Fruit fly (Drosophila melanogaster) whole organism, prepupa: Measurements from ENCODE around the gene CG33791.
A peak's percentile ranks its signal among the peaks of the same experiment; 100 is the strongest.

Experiments
- CG10631 ChIP-seq: fragments of 200-800 bp; sonication (Bioruptor generic); optimal IDR thresholded peaks from 2 replicates; lab custom pipeline; 2016; ENCODE audit warnings: missing biosample characterization, missing genetic modification characterization
- CG11762 ChIP-seq: fragments of 200-800 bp; sonication (Bioruptor generic); optimal IDR thresholded peaks from 3 replicates; lab custom pipeline; 2016; ENCODE audit warnings: missing biosample characterization, missing genetic modification characterization; ENCODE audit not compliant: insufficient read depth
- CG11902 ChIP-seq: fragments of 200-800 bp; sonication (Bioruptor generic); optimal IDR thresholded peaks from 3 replicates; lab custom pipeline; 2016; ENCODE audit warnings: missing biosample characterization, missing genetic modification characterization
- CG15336 ChIP-seq: fragments of 200-800 bp; sonication (Bioruptor generic); IDR thresholded peaks from 2 replicates; pipeline ENCODE4 v1.3.6; 2022; ENCODE audit warnings: missing biosample characterization, missing genetic modification characterization
- CG1621 ChIP-seq: fragments of 200-800 bp; sonication (Bioruptor generic); optimal IDR thresholded peaks from 3 replicates; lab custom pipeline; 2018; ENCODE audit warnings: missing biosample characterization, mild to moderate bottlenecking, missing genetic modification characterization
- CG32006 ChIP-seq: fragments of 200-800 bp; sonication (Bioruptor generic); optimal IDR thresholded peaks from 3 replicates; lab custom pipeline; 2017; ENCODE audit warnings: missing biosample characterization, mild to moderate bottlenecking, missing genetic modification characterization
- CG3919 ChIP-seq: fragments of 200-800 bp; sonication (Bioruptor generic); optimal IDR thresholded peaks from 3 replicates; lab custom pipeline; 2016; ENCODE audit warnings: missing biosample characterization, missing genetic modification characterization
- CG6163 ChIP-seq: fragments of 200-800 bp; sonication (Bioruptor generic); IDR thresholded peaks from 3 replicates; pipeline ENCODE4 v1.3.6; 2022; ENCODE audit warnings: missing biosample characterization, missing genetic modification characterization
- CG6276 ChIP-seq: fragments of 200-800 bp; sonication (Bioruptor generic); optimal IDR thresholded peaks from 2 replicates; lab custom pipeline; 2017; ENCODE audit warnings: missing biosample characterization, mild to moderate bottlenecking, missing genetic modification characterization
- CG6792 ChIP-seq: fragments of 200-800 bp; sonication (Bioruptor generic); optimal IDR thresholded peaks from 3 replicates; lab custom pipeline; 2016; ENCODE audit warnings: missing biosample characterization, missing genetic modification characterization
- CG7368 ChIP-seq: fragments of 200-800 bp; sonication (Bioruptor generic); optimal IDR thresholded peaks from 3 replicates; lab custom pipeline; 2016; ENCODE audit warnings: missing biosample characterization, missing genetic modification characterization
- CG8119 ChIP-seq: fragments of 200-800 bp; sonication (Bioruptor generic); IDR thresholded peaks from 3 replicates; pipeline ENCODE4 v1.3.6; 2022; ENCODE audit warnings: missing biosample characterization, missing genetic modification characterization
- CG8319 ChIP-seq: fragments of 200-800 bp; sonication (Bioruptor generic); optimal IDR thresholded peaks from 3 replicates; lab custom pipeline; 2016; ENCODE audit warnings: missing biosample characterization, missing genetic modification characterization
- CG8632 ChIP-seq: fragments of 200-800 bp; sonication (Bioruptor generic); optimal IDR thresholded peaks from 3 replicates; lab custom pipeline; 2016; ENCODE audit warnings: missing biosample characterization, missing genetic modification characterization
- Ets21C ChIP-seq: fragments of 200-800 bp; sonication (Bioruptor generic); optimal IDR thresholded peaks from 3 replicates; lab custom pipeline; 2016; ENCODE audit warnings: missing biosample characterization, missing genetic modification characterization
- Ets96B ChIP-seq: fragments of 200-800 bp; optimal IDR thresholded peaks from 2 replicates; lab custom pipeline; 2019; ENCODE audit warnings: missing biosample characterization, mild to moderate bottlenecking, missing genetic modification characterization, moderate library complexity
- Gug ChIP-seq: fragments of 200-800 bp; sonication (Bioruptor generic); IDR thresholded peaks from 2 replicates; pipeline ENCODE4 v1.3.6; 2022; ENCODE audit warnings: missing biosample characterization, missing genetic modification characterization
- Hr38 ChIP-seq: sonication (Bioruptor generic); optimal IDR thresholded peaks from 2 replicates; lab custom pipeline; 2016; ENCODE audit warnings: missing biosample characterization, missing genetic modification characterization
- Hr39 ChIP-seq: fragments of 200-800 bp; sonication (Bioruptor generic); optimal IDR thresholded peaks from 2 replicates; lab custom pipeline; 2016; ENCODE audit warnings: missing biosample characterization, missing genetic modification characterization
- Hr4 ChIP-seq: fragments of 200-800 bp; sonication (Bioruptor generic); optimal IDR thresholded peaks from 3 replicates; lab custom pipeline; 2016; ENCODE audit warnings: missing biosample characterization, missing genetic modification characterization
- Met ChIP-seq: fragments of 200-800 bp; sonication (Bioruptor generic); optimal IDR thresholded peaks from 3 replicates; lab custom pipeline; 2016; ENCODE audit warnings: missing biosample characterization, missing genetic modification characterization
- OdsH ChIP-seq: fragments of 200-800 bp; sonication (Bioruptor generic); optimal IDR thresholded peaks from 3 replicates; lab custom pipeline; 2016; ENCODE audit warnings: missing biosample characterization, missing genetic modification characterization
- Smox ChIP-seq: fragments of 200-800 bp; sonication (Bioruptor generic); optimal IDR thresholded peaks from 3 replicates; lab custom pipeline; 2016; ENCODE audit warnings: missing biosample characterization, missing genetic modification characterization
- Sox102F ChIP-seq: fragments of 200-800 bp; sonication (Bioruptor generic); optimal IDR thresholded peaks from 2 replicates; lab custom pipeline; 2016; ENCODE audit warnings: missing biosample characterization, mild to moderate bottlenecking, missing genetic modification characterization
- Sox14 ChIP-seq: fragments of 200-800 bp; sonication (Bioruptor generic); optimal IDR thresholded peaks from 3 replicates; lab custom pipeline; 2016; ENCODE audit warnings: missing biosample characterization, missing genetic modification characterization
- Sox15 ChIP-seq: fragments of 200-800 bp; sonication (Bioruptor generic); optimal IDR thresholded peaks from 3 replicates; lab custom pipeline; 2016; ENCODE audit warnings: missing biosample characterization, missing genetic modification characterization
- achi ChIP-seq: fragments of 200-800 bp; sonication (Bioruptor generic); optimal IDR thresholded peaks from 3 replicates; lab custom pipeline; 2016; ENCODE audit warnings: missing biosample characterization, missing genetic modification characterization
- acj6 ChIP-seq: fragments of 200-800 bp; sonication (Bioruptor generic); optimal IDR thresholded peaks from 3 replicates; lab custom pipeline; 2016; ENCODE audit warnings: missing biosample characterization, missing genetic modification characterization
- cyc ChIP-seq: fragments of 200-800 bp; sonication (Bioruptor generic); optimal IDR thresholded peaks from 3 replicates; lab custom pipeline; 2016; ENCODE audit warnings: missing biosample characterization, missing genetic modification characterization
- dac ChIP-seq: fragments of 200-800 bp; sonication (Bioruptor generic); optimal IDR thresholded peaks from 2 replicates; lab custom pipeline; 2017; ENCODE audit warnings: missing biosample characterization, mild to moderate bottlenecking, missing genetic modification characterization
- dsx ChIP-seq: fragments of 200-800 bp; optimal IDR thresholded peaks from 3 replicates; lab custom pipeline; 2019; ENCODE audit warnings: missing biosample characterization, mild to moderate bottlenecking, missing genetic modification characterization, moderate library complexity; ENCODE audit not compliant: poor library complexity, severe bottlenecking
- eg ChIP-seq: fragments of 200-800 bp; sonication (Bioruptor generic); IDR thresholded peaks from 3 replicates; pipeline ENCODE4 v1.3.6; 2022; ENCODE audit warnings: missing biosample characterization, missing genetic modification characterization
- fkh ChIP-seq: fragments of 200-800 bp; sonication (Bioruptor generic); optimal IDR thresholded peaks from 3 replicates; lab custom pipeline; 2017; ENCODE audit warnings: missing biosample characterization, mild to moderate bottlenecking, missing genetic modification characterization, moderate library complexity
- net ChIP-seq: fragments of 200-800 bp; sonication (Bioruptor generic); optimal IDR thresholded peaks from 3 replicates; lab custom pipeline; 2016; ENCODE audit warnings: missing biosample characterization, missing genetic modification characterization
- salr ChIP-seq, 2 experiments: fragments of 200-800 bp; sonication (Bioruptor generic); optimal IDR thresholded peaks; 3 replicates each; lab custom pipeline; 2016 to 2018; ENCODE audit warnings: missing biosample characterization in 2 of 2, missing genetic modification characterization in 2 of 2, mild to moderate bottlenecking in 1 of 2
- spab ChIP-seq: fragments of 200-800 bp; sonication (Bioruptor generic); optimal IDR thresholded peaks from 2 replicates; lab custom pipeline; 2017; ENCODE audit warnings: missing biosample characterization, mild to moderate bottlenecking, missing genetic modification characterization, missing genetic modification reagents
- ss ChIP-seq, 2 experiments: fragments of 200-800 bp; sonication (Bioruptor generic); optimal IDR thresholded peaks; 2 replicates in 1 of 2; 3 replicates in 1 of 2; lab custom pipeline; 2017 to 2018; ENCODE audit warnings: mild to moderate bottlenecking in 2 of 2, missing biosample characterization in 2 of 2, missing genetic modification characterization in 2 of 2, moderate library complexity in 1 of 2
- svp ChIP-seq: fragments of 200-800 bp; sonication (Bioruptor generic); peaks from one replicate; lab custom pipeline; 2016; ENCODE audit warnings: missing biosample characterization, missing genetic modification characterization

The CG33791 gene

DNA sequence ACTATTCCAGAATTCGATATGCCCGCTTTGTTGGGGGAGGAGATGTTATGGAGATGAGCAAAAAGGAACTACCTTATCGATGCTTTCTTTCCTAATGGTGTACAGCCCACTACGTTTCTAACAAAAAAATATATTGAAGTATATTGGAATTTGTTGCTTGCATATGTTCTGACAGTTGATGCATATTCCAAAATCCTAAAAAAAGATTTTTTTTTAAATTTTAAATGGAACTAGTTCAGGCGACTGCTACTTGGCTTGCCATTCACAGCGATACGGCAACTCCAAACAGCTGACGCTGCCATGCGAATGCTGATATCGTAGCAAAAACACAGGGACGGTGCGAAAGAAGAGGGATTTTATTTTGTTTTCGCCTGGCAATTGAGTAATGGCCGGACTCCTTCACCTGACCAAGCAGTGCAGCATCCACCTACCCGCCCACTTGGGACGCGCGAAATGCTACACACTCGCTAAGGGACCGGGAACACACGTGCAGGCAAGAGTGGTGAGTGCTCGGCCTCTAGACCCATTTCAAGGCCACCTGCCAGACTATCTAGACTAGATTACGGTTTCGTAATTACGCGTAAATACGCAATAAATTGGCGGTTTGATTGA is 15.5 kb downstream of the CG33791 start, which contains the start of the genes CG13926, ABCB7 and CG33230 (continued):
- TF ChIP-seq Hr4 (no peak), fkh (GFP tag; lab: Kevin White, UChicago) (no peak), Sox102F (no peak), CG11902 (GFP tag; lab: Kevin White, UChicago) (peak; percentile 44), CG1621 (no peak), CG6163 (GFP tag; lab: Robert Waterston, UW) (0 out of 3 replicates have a peak, but pooled peaks have one; percentile 28), achi (GFP tag; lab: Kevin White, UChicago) (peak; percentile 27), acj6 (GFP tag; lab: Kevin White, UChicago) (no peak), CG8632 (GFP tag; lab: Kevin White, UChicago) (no peak), CG10631 (GFP tag; lab: Kevin White, UChicago) (no peak), svp (GFP tag; lab: Kevin White, UChicago) (peak; percentile 84), OdsH (GFP tag; lab: Kevin White, UChicago) (no peak), dac (GFP tag; lab: Kevin White, UChicago) (no peak), CG7368 (no peak), Smox (peak; percentile 23), Sox15 (GFP tag; lab: Kevin White, UChicago) (no peak), CG3919 (no peak), Sox14 (peak; percentile 47), CG15336 (no peak), cyc (peak; percentile 49), Hr38 (GFP tag; lab: Kevin White, UChicago) (no peak), CG8119 (GFP tag; lab: Robert Waterston, UW) (no peak), eg (GFP tag; lab: Robert Waterston, UW) (no peak), Ets96B (tag; lab: Kevin White, UChicago) (no peak), dsx (GFP tag; lab: Kevin White, UChicago) (no peak), CG32006 (GFP tag; lab: Kevin White, UChicago) (peak; percentile 23), net (no peak), Hr39 (GFP tag; lab: Kevin White, UChicago) (peak; percentile 57), CG8319 (GFP tag; lab: Kevin White, UChicago) (no peak), CG6792 (no peak), CG11762 (GFP tag; lab: Kevin White, UChicago) (no peak), Gug (GFP tag; lab: Robert Waterston, UW) (no peak), CG6276 (GFP tag; lab: Kevin White, UChicago) (no peak), ss (GFP tag; optimal IDR thresholded peaks at IDR 0.05; lab: Kevin White, UChicago) (peak in 1 of 2 experiments; percentile 36), Ets21C (GFP tag; lab: Kevin White, UChicago) (no peak), Met (no peak), spab (GFP tag; lab: Kevin White, UChicago) (no peak)

DNA sequence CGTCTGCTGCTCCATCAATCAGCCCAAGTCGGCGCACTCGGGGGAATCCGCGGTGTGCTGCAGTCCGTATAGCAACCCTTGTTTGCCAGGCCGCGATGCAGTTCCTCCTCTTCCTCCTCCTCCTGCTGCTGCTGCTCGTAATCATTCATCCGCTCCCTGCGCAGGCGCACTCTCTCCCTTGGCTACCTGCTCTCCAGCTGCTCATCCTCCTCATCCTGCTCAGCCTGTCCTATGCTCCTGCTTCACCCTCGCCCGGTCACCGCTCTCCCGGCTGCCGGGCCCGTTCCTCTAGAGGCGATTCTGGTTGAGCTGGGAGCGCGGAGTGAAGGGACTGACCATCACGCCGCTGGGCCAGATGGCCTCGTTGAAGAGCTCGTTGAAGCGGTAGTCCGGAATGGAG is 24.2 kb downstream of the CG33791 start:
- TF ChIP-seq CG6792 (no peak), svp (GFP tag; lab: Kevin White, UChicago) (peak; percentile 38)

DNA sequence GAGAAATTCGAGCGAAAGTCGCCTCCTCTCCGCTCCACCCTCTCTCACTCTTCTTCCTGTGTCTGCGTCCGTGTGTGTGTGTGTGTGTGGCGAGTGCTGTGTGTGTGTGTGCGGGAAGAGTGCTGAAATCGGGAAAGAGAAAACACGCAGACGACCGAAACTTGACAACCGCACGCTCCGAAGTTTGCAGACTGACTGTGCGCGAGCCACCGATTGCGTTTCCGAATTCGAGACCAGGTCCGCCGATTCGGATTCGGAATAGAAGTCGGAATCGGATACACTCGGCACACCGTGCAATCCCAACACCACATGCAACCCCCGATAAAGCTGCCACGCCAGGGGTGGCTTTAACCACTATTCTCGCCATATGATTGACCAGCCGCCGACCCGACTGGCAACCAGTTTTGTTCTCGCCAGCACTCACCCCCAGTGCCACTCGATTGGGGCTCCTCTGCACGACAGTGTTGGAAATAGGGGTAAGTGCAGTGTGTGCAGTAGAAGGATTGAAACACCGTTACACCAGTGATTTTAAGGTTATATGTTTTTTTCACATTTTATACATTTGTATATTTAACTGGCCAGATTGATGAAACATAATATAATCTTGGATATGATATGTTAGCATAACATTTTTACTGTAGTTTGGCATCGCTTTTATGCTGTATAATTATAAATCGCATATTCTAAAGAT is 25.6 kb downstream of the CG33791 start, which contains the start of gene CG13928:
CG13928 (minus strand) TSS at position 202 of the 691 bp plus-strand sequence.
- TF ChIP-seq dac (GFP tag; lab: Kevin White, UChicago) (no peak), CG6792 (no peak), svp (GFP tag; lab: Kevin White, UChicago) (peak; percentile 29), Sox15 (GFP tag; lab: Kevin White, UChicago) (no peak), salr (GFP tag; optimal IDR thresholded peaks at IDR 0.05; lab: Kevin White, UChicago) (no peak), CG32006 (GFP tag; lab: Kevin White, UChicago) (no peak)
